Worm (Caenorhabditis elegans) whole organism, L2 larva: ENCODE measurements around the gene tin-9.1.

ENCODE experiments used
- alr-1 ChIP-seq: fragments of 150-350 bp; optimal IDR thresholded peaks from 2 replicates; lab custom pipeline; 2014; ENCODE audit warnings: missing biosample characterization, missing genetic modification characterization
- aly-2 ChIP-seq: fragments of 150-350 bp; optimal IDR thresholded peaks from 2 replicates; lab custom pipeline; 2014; ENCODE audit warnings: missing biosample characterization, missing genetic modification characterization
- ama-1 ChIP-seq: fragments of 150-350 bp; optimal IDR thresholded peaks from 2 replicates; lab custom pipeline; 2018; ENCODE audit warnings: inconsistent platforms
- egl-27 ChIP-seq: sonication (generic microtip); optimal IDR thresholded peaks from 3 replicates; lab custom pipeline; 2017; ENCODE audit warnings: missing biosample characterization, missing genetic modification reagents, missing genetic modification characterization
- nhr-11 ChIP-seq: fragments of 150-350 bp; optimal IDR thresholded peaks from 2 replicates; lab custom pipeline; 2014; ENCODE audit warnings: missing biosample characterization, missing genetic modification characterization
- skn-1 ChIP-seq: sonication (generic microtip); optimal IDR thresholded peaks from 2 replicates; lab custom pipeline; 2017; ENCODE audit warnings: missing biosample characterization, missing genetic modification characterization
- snpc-4 ChIP-seq: fragments of 150-350 bp; optimal IDR thresholded peaks from 2 replicates; lab custom pipeline; 2014; ENCODE audit warnings: missing biosample characterization, missing genetic modification characterization
- unc-62 ChIP-seq: fragments of 150-350 bp; optimal IDR thresholded peaks from 2 replicates; lab custom pipeline; 2014; ENCODE audit warnings: missing biosample characterization, missing genetic modification reagents, missing genetic modification characterization
- ztf-11 ChIP-seq: sonication (generic microtip); optimal IDR thresholded peaks from 2 replicates; lab custom pipeline; 2017; ENCODE audit warnings: missing biosample characterization, missing genetic modification characterization

ce11 chrIV:7045362-7045936 is 1.0 kb upstream of the tin-9.1 start:
- TF ChIP-seq egl-27, result no peak
- peak; percentile 70 for TF ChIP-seq skn-1 (tag; lab: Kevin White, UChicago)
- TF ChIP-seq ama-1 (lab: Kevin White, UChicago), result no peak
- no peak for TF ChIP-seq snpc-4 (tag; lab: Kevin White, UChicago)
- no peak for TF ChIP-seq ztf-11 (tag; lab: Kevin White, UChicago)
- TF ChIP-seq aly-2 (tag; lab: Kevin White, UChicago), result no peak
- no peak for TF ChIP-seq alr-1
- no peak for TF ChIP-seq unc-62 (GFP tag; lab: Kevin White, UChicago)
- no peak for TF ChIP-seq nhr-11
